Worm (Caenorhabditis elegans) whole organism, midembryonic: ENCODE measurements around the gene F13E9.9.

Source experiments
- T22C8.4 ChIP-seq: fragments of 200-800 bp; sonication (Bioruptor generic); IDR thresholded peaks from 2 replicates; pipeline ENCODE4 v1.3.6; 2022; ENCODE audit warnings: missing genetic modification characterization, missing compliant biosample characterization
- cog-1 ChIP-seq: sonication (generic microtip); optimal IDR thresholded peaks from 2 replicates; lab custom pipeline; 2016; ENCODE audit warnings: missing genetic modification characterization, missing compliant biosample characterization
- flt-1 ChIP-seq: fragments of 200-800 bp; sonication (Bioruptor generic); IDR thresholded peaks from 2 replicates; pipeline ENCODE4 v1.3.6; 2022; ENCODE audit warnings: missing genetic modification characterization, missing compliant biosample characterization
- klf-2 ChIP-seq: fragments of 200-800 bp; sonication (Bioruptor generic); conservative IDR thresholded peaks from 2 replicates; pipeline ENCODE4 v1.3.6; 2022; ENCODE audit warnings: missing genetic modification reagents, missing genetic modification characterization, missing compliant biosample characterization
- med-1 ChIP-seq: sonication (generic microtip); optimal IDR thresholded peaks from 2 replicates; lab custom pipeline; 2017; ENCODE audit warnings: missing genetic modification characterization, mild to moderate bottlenecking, missing compliant biosample characterization, antibody characterized with exemption, missing genetic modification reagents; ENCODE audit not compliant: insufficient read depth
- ref-1 ChIP-seq: fragments of 200-800 bp; sonication (Bioruptor generic); conservative IDR thresholded peaks from 2 replicates; pipeline ENCODE4 v1.3.6; 2022; ENCODE audit warnings: missing genetic modification reagents, missing genetic modification characterization, missing compliant biosample characterization
- tab-1 ChIP-seq: fragments of 200-800 bp; sonication (Bioruptor generic); IDR thresholded peaks from 2 replicates; pipeline ENCODE4 v1.3.6; 2022; ENCODE audit warnings: missing genetic modification characterization, missing compliant biosample characterization
- ztf-23 ChIP-seq: fragments of 200-800 bp; sonication (Bioruptor generic); IDR thresholded peaks from 2 replicates; pipeline ENCODE4 v1.3.6; 2022; ENCODE audit warnings: missing genetic modification reagents, missing genetic modification characterization, missing compliant biosample characterization
- ztf-29 ChIP-seq: fragments of 200-800 bp; sonication (Bioruptor generic); IDR thresholded peaks from 2 replicates; pipeline ENCODE4 v1.3.6; 2022; ENCODE audit warnings: missing genetic modification reagents, missing genetic modification characterization, missing compliant biosample characterization

F13E9.9 gene

DNA sequence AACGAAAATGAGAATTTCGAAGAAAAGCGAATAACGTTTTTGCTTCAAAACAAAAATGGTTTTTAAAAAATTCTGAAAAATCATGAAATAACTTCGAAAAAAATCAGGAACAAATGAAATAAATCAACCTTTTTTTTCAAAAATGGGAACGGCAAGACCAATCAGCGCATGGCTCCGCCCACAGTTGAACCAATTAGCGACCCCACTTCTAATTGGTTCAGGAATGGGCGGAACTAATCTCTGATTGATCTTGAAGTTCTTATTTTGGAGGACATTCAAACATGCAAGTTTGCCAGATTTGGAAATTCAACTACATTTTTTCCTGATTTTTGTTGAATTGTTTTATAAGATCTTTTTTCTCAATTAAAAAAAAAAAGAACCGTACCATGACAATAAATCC is 43.0 kb downstream of the F13E9.9 start:
- TF ChIP-seq T22C8.4 (GFP tag; lab: Robert Waterston, UW), result no peak
- TF ChIP-seq ztf-23, result no peak
- TF ChIP-seq flt-1, result no peak
- TF ChIP-seq ztf-29 (GFP tag; lab: Robert Waterston, UW), result no peak
- no peak for TF ChIP-seq ref-1 (GFP tag; lab: Robert Waterston, UW)
- no peak for TF ChIP-seq tab-1 (GFP tag; lab: Robert Waterston, UW)
- TF ChIP-seq klf-2, result no peak
- no peak for TF ChIP-seq cog-1 (tag; lab: Kevin White, UChicago)
- no peak for TF ChIP-seq med-1 (GFP tag; lab: Kevin White, UChicago)

DNA sequence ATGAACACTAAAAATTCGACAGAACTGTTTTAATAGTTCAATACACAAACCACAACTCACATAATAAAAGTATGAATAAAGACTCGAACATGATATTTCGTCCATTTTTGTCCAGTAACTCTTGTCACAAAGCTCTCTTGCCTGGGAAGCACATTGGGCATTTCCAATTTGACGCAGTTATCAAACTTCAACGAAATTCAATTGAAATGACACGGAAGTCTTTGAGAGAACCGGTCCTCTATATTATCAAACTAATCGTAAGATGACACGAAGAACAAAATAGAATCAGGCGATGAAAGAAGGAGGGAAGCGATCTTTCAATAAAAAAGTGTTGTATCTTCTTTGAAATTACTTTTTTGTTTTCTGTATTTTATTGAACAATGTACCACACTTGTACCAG is 43.9 kb downstream of the F13E9.9 start, which contains the start of gene T11G6.3:
TSS of gene T11G6.3 (minus strand) at position 189 of the 400 bp plus-strand sequence.
- TF ChIP-seq T22C8.4 (GFP tag; lab: Robert Waterston, UW) (no peak), cog-1 (tag; lab: Kevin White, UChicago) (no peak), ref-1 (GFP tag; lab: Robert Waterston, UW) (no peak), klf-2 (no peak), med-1 (GFP tag; lab: Kevin White, UChicago) (no peak), ztf-23 (no peak), ztf-29 (GFP tag; lab: Robert Waterston, UW) (no peak)

- no peak for TF ChIP-seq klf-2
- TF ChIP-seq ref-1 (GFP tag; lab: Robert Waterston, UW), result no peak
- TF ChIP-seq flt-1, result no peak
- TF ChIP-seq cog-1 (tag; lab: Kevin White, UChicago), result no peak
- no peak for TF ChIP-seq tab-1 (GFP tag; lab: Robert Waterston, UW)
- no peak for TF ChIP-seq med-1 (GFP tag; lab: Kevin White, UChicago)
- no peak for TF ChIP-seq T22C8.4 (GFP tag; lab: Robert Waterston, UW)
- no peak for TF ChIP-seq ztf-23
- no peak for TF ChIP-seq ztf-29 (GFP tag; lab: Robert Waterston, UW)
Observed at ce11 chrIV:10854042-10854441, 44.9 kb downstream of the F13E9.9 start.

DNA sequence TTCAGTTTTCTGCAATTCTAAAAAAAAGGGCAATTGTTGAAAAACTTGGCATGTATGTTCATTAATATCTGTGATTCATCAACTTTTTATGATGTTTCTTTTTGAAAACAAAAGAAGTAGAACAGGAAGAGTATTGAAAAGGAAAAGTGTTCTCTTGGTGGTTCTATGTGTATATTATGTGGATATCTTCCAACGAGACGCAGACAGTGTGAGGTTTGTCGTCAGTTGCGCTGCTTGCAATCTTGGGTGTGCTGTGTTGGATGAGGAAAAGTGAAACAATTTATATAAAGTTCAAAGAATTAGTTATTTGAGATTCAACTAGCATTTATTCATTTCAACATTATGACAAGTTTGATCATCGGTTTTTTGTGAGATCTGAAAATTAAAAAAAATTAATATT is 46.6 kb downstream of the F13E9.9 start:
- TF ChIP-seq ztf-29 (GFP tag; lab: Robert Waterston, UW), result no peak
- no peak for TF ChIP-seq T22C8.4 (GFP tag; lab: Robert Waterston, UW)
- no peak for TF ChIP-seq cog-1 (tag; lab: Kevin White, UChicago)
- no peak for TF ChIP-seq ref-1 (GFP tag; lab: Robert Waterston, UW)
- no peak for TF ChIP-seq klf-2
- TF ChIP-seq ztf-23, result no peak
- no peak for TF ChIP-seq tab-1 (GFP tag; lab: Robert Waterston, UW)
- TF ChIP-seq med-1 (GFP tag; lab: Kevin White, UChicago), result no peak
- TF ChIP-seq flt-1, result no peak

DNA sequence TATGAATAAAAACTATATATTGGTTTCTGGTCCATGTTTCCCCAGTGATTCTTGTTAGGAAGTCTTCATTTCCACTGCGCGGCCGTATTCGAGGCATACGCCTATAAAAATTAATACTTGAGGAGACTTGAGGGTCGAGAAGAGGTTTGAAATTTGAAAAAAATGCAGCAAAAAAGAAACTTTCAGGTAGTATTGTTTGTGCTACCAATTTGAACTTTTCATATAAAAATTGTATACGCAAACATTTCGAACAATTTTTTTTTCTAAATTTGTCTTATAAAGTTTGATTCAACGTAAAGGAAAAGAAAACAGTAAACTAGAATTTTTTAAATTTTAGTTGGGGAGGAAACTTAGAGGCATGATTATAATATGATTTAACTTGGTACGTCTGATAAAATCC is 47.2 kb downstream of the F13E9.9 start, which contains the start of gene T11G6.4:
TSS of gene T11G6.4 (minus strand) at position 101 of the 400 bp plus-strand sequence.
- TF ChIP-seq klf-2 (no peak), T22C8.4 (GFP tag; lab: Robert Waterston, UW) (no peak), flt-1 (no peak), tab-1 (GFP tag; lab: Robert Waterston, UW) (no peak), ztf-23 (no peak), ref-1 (GFP tag; lab: Robert Waterston, UW) (no peak), med-1 (GFP tag; lab: Kevin White, UChicago) (no peak), ztf-29 (GFP tag; lab: Robert Waterston, UW) (no peak), cog-1 (tag; lab: Kevin White, UChicago) (no peak)

ce11 chrIV:10851136-10851535 is 47.9 kb downstream of the F13E9.9 start:
- TF ChIP-seq tab-1 (GFP tag; lab: Robert Waterston, UW), result no peak
- no peak for TF ChIP-seq cog-1 (tag; lab: Kevin White, UChicago)
- TF ChIP-seq T22C8.4 (GFP tag; lab: Robert Waterston, UW), result no peak
- TF ChIP-seq med-1 (GFP tag; lab: Kevin White, UChicago), result no peak
- TF ChIP-seq ztf-29 (GFP tag; lab: Robert Waterston, UW), result no peak
- no peak for TF ChIP-seq ref-1 (GFP tag; lab: Robert Waterston, UW)
- TF ChIP-seq klf-2, result no peak
- no peak for TF ChIP-seq flt-1
- no peak for TF ChIP-seq ztf-23
